Worm (Caenorhabditis elegans) whole organism, L3 larva: ENCODE measurements around the gene uvs-1.
A peak's percentile ranks its signal among the peaks of the same experiment; 100 is the strongest.

Experiments used
- elt-1 ChIP-seq: fragments of 150-350 bp; optimal IDR thresholded peaks from 2 replicates; lab custom pipeline; 2014; ENCODE audit warnings: missing biosample characterization, missing genetic modification characterization
- elt-3 ChIP-seq, 3 experiments: fragments of 150-350 bp in 1 of 3; sonication (generic microtip) in 2 of 3; optimal IDR thresholded peaks; 2 replicates in 2 of 3; 4 replicates in 1 of 3; lab custom pipeline; 2014 to 2017; ENCODE audit warnings: missing biosample characterization in 3 of 3, missing genetic modification characterization in 3 of 3
- lin-15B ChIP-seq: fragments of 150-350 bp; optimal IDR thresholded peaks from 2 replicates; lab custom pipeline; 2014; ENCODE audit warnings: missing biosample characterization, missing genetic modification characterization
- mdl-1 ChIP-seq: fragments of 150-350 bp; optimal IDR thresholded peaks from 2 replicates; lab custom pipeline; 2014; ENCODE audit warnings: missing biosample characterization, missing genetic modification characterization
- nfya-1 ChIP-seq: sonication (generic microtip); optimal IDR thresholded peaks from 2 replicates; lab custom pipeline; 2017; ENCODE audit warnings: missing genetic modification characterization, mild to moderate bottlenecking, missing compliant biosample characterization, antibody characterized with exemption, moderate library complexity; ENCODE audit not compliant: insufficient read depth
- nhr-11 ChIP-seq: fragments of 150-350 bp; optimal IDR thresholded peaks from 2 replicates; lab custom pipeline; 2014; ENCODE audit warnings: missing biosample characterization, missing genetic modification characterization
- nhr-12 ChIP-seq: fragments of 150-350 bp; optimal IDR thresholded peaks from 2 replicates; lab custom pipeline; 2014; ENCODE audit warnings: missing biosample characterization, missing genetic modification characterization
- nhr-25 ChIP-seq: sonication (generic microtip); optimal IDR thresholded peaks from 2 replicates; lab custom pipeline; 2017; ENCODE audit warnings: missing biosample characterization, missing genetic modification characterization
- nhr-28 ChIP-seq: fragments of 150-350 bp; optimal IDR thresholded peaks from 2 replicates; lab custom pipeline; 2014; ENCODE audit warnings: missing biosample characterization, missing genetic modification characterization
- skn-1 ChIP-seq: fragments of 150-350 bp; optimal IDR thresholded peaks from 2 replicates; lab custom pipeline; 2014; ENCODE audit warnings: missing biosample characterization, missing genetic modification characterization
- unc-62 ChIP-seq: fragments of 150-350 bp; sonication (generic microtip); optimal IDR thresholded peaks from 4 replicates; lab custom pipeline; 2014; ENCODE audit warnings: missing biosample characterization, missing genetic modification reagents, missing genetic modification characterization
- zag-1 ChIP-seq: fragments of 150-350 bp; optimal IDR thresholded peaks from 2 replicates; lab custom pipeline; 2014; ENCODE audit warnings: missing biosample characterization, missing genetic modification characterization

DNA sequence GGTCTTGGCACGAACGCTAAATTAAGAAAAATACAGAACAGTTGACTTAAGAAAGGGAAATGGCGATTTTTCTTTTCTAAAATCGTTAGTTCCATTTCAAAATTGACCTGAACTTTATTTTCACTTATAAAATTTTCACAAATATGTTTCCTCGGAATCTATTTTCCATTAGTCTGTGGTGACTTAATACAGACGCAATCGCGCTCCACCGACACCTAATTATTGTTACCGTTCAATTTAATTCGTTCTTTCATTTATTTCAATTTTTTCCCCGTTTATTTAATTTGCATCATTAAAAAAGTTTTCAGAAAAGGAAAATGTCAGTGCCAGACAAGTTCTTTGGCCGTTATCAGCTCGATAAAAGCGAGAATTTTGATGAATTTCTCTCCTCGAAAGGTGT lies 16.3 kb upstream of the uvs-1 start, which contains the start of gene lbp-4:
- TF ChIP-seq elt-1 (tag; lab: Kevin White, UChicago), result no peak
- no peak for TF ChIP-seq mdl-1
- TF ChIP-seq nfya-1, result peak; percentile 50
- peak; percentile 51 for TF ChIP-seq lin-15B (tag; lab: Kevin White, UChicago)
- TF ChIP-seq nhr-28 (tag; lab: Kevin White, UChicago), result no peak
- TF ChIP-seq skn-1 (tag; lab: Kevin White, UChicago), result no peak
- TF ChIP-seq nhr-12 (tag; lab: Kevin White, UChicago), result no peak
- no peak for TF ChIP-seq nhr-11 (tag; lab: Kevin White, UChicago)
- no peak for TF ChIP-seq zag-1 (tag; lab: Kevin White, UChicago)
- no peak for TF ChIP-seq nhr-25 (tag; lab: Kevin White, UChicago)
- TF ChIP-seq elt-3 (tag; optimal IDR thresholded peaks at IDR 0.05; lab: Kevin White, UChicago), result no peak
- TF ChIP-seq unc-62 (GFP tag; lab: Kevin White, UChicago), result no peak
